Worm (Caenorhabditis elegans) whole organism, L4 larva: ENCODE measurements around the gene gst-38.

Experiments
- F10B5.3 ChIP-seq: sonication (generic microtip); optimal IDR thresholded peaks from 2 replicates; lab custom pipeline; 2016; ENCODE audit warnings: mild to moderate bottlenecking, missing genetic modification characterization, missing compliant biosample characterization
- F37D6.2 ChIP-seq: sonication (generic microtip); optimal IDR thresholded peaks from 2 replicates; lab custom pipeline; 2016; ENCODE audit warnings: mild to moderate bottlenecking, missing genetic modification characterization, missing compliant biosample characterization
- T26A8.4 ChIP-seq: fragments of 200-800 bp; sonication (Bioruptor generic); IDR thresholded peaks from 2 replicates; pipeline ENCODE4 v1.3.6; 2022; ENCODE audit warnings: missing genetic modification characterization, missing compliant biosample characterization
- Y105C5A.15 ChIP-seq: fragments of 200-800 bp; sonication (Bioruptor generic); IDR thresholded peaks from 2 replicates; pipeline ENCODE4 v1.3.6; 2022; ENCODE audit warnings: missing genetic modification characterization, missing compliant biosample characterization
- Y5F2A.4 ChIP-seq: fragments of 200-800 bp; sonication (Bioruptor generic); optimal IDR thresholded peaks from 2 replicates; lab custom pipeline; 2018; ENCODE audit warnings: mild to moderate bottlenecking, missing genetic modification characterization, missing compliant biosample characterization
- ZK546.5 ChIP-seq, 2 experiments: sonication (generic microtip); optimal IDR thresholded peaks; 2 replicates each; lab custom pipeline; 2017; ENCODE audit warnings: missing biosample characterization in 2 of 2, missing genetic modification characterization in 2 of 2
- ama-1 ChIP-seq: fragments of 150-350 bp; optimal IDR thresholded peaks from 2 replicates; lab custom pipeline; 2014; ENCODE audit warnings: inconsistent platforms, mixed read lengths
- attf-4 ChIP-seq: sonication (generic microtip); optimal IDR thresholded peaks from 3 replicates; lab custom pipeline; 2017; ENCODE audit warnings: missing biosample characterization, missing genetic modification characterization
- daf-12 ChIP-seq: fragments of 150-350 bp; optimal IDR thresholded peaks from 2 replicates; lab custom pipeline; 2014; ENCODE audit warnings: missing biosample characterization, missing genetic modification reagents, missing genetic modification characterization
- daf-16 ChIP-seq, 3 experiments: sonication (generic microtip); optimal IDR thresholded peaks; 2 replicates each; lab custom pipeline; 2016 to 2017; ENCODE audit warnings: missing genetic modification characterization in 3 of 3, missing genetic modification reagents in 3 of 3, mild to moderate bottlenecking in 2 of 3, missing compliant biosample characterization in 2 of 3, missing biosample characterization in 1 of 3, moderate library complexity in 1 of 3
- dmd-6 ChIP-seq: fragments of 200-800 bp; sonication (Bioruptor generic); IDR thresholded peaks from 2 replicates; pipeline ENCODE4 v1.3.6; 2022; ENCODE audit warnings: missing genetic modification reagents, missing genetic modification characterization, missing compliant biosample characterization
- dve-1 ChIP-seq: sonication (generic microtip); optimal IDR thresholded peaks from 2 replicates; lab custom pipeline; 2017; ENCODE audit warnings: antibody characterized with exemption, mild to moderate bottlenecking, missing genetic modification characterization, missing compliant biosample characterization; ENCODE audit not compliant: insufficient read depth
- hif-1 ChIP-seq, 2 experiments: sonication (generic microtip); optimal IDR thresholded peaks; 2 replicates each; lab custom pipeline; 2016 to 2017; ENCODE audit warnings: missing compliant biosample characterization in 2 of 2, missing genetic modification characterization in 2 of 2, missing genetic modification reagents in 2 of 2, missing genotype in 2 of 2, mild to moderate bottlenecking in 1 of 2
- hlh-11 ChIP-seq: fragments of 200-800 bp; sonication (Bioruptor generic); optimal IDR thresholded peaks from 2 replicates; lab custom pipeline; 2018; ENCODE audit warnings: mild to moderate bottlenecking, missing genetic modification characterization, missing compliant biosample characterization
- hlh-30 ChIP-seq: sonication (generic microtip); optimal IDR thresholded peaks from 2 replicates; lab custom pipeline; 2017; ENCODE audit warnings: antibody characterized with exemption, mild to moderate bottlenecking, missing genetic modification characterization, missing compliant biosample characterization; ENCODE audit not compliant: insufficient read depth
- hmg-1.1 ChIP-seq: fragments of 200-800 bp; sonication (Bioruptor generic); IDR thresholded peaks from 2 replicates; pipeline ENCODE4 v1.3.6; 2022; ENCODE audit warnings: missing genetic modification reagents, missing genetic modification characterization, missing compliant biosample characterization
- lsy-2 ChIP-seq, 2 experiments: fragments of 150-350 bp in 1 of 2; sonication (generic microtip) in 1 of 2; optimal IDR thresholded peaks; 2 replicates each; lab custom pipeline; 2014 to 2017; ENCODE audit warnings: missing biosample characterization in 2 of 2, missing genetic modification characterization in 2 of 2
- madf-5 ChIP-seq, 2 experiments: fragments of 200-800 bp; sonication (Bioruptor generic); IDR thresholded peaks; 2 replicates each; pipeline ENCODE4 v1.3.6; 2022; ENCODE audit warnings: missing compliant biosample characterization in 2 of 2, missing genetic modification characterization in 2 of 2
- mdl-1 ChIP-seq, 2 experiments: fragments of 150-350 bp in 1 of 2; sonication (generic microtip) in 1 of 2; optimal IDR thresholded peaks; 2 replicates each; lab custom pipeline; 2014 to 2017; ENCODE audit warnings: missing biosample characterization in 2 of 2, missing genetic modification characterization in 2 of 2
- mep-1 ChIP-seq: fragments of 150-350 bp; sonication (generic microtip); optimal IDR thresholded peaks from 3 replicates; lab custom pipeline; 2014; ENCODE audit warnings: missing biosample characterization, missing genetic modification characterization
- mes-2 ChIP-seq: sonication (generic microtip); optimal IDR thresholded peaks from 2 replicates; lab custom pipeline; 2016; ENCODE audit warnings: missing genotype, mild to moderate bottlenecking, missing genetic modification characterization, missing compliant biosample characterization; ENCODE audit not compliant: poor library complexity, severe bottlenecking
- nhr-10 ChIP-seq: fragments of 150-350 bp; optimal IDR thresholded peaks from 2 replicates; lab custom pipeline; 2014; ENCODE audit warnings: missing biosample characterization, missing genetic modification characterization
- nhr-102 ChIP-seq: sonication (generic microtip); optimal IDR thresholded peaks from 2 replicates; lab custom pipeline; 2016; ENCODE audit warnings: mild to moderate bottlenecking, missing genetic modification characterization, moderate library complexity, missing compliant biosample characterization
- nhr-11 ChIP-seq: fragments of 150-350 bp; optimal IDR thresholded peaks from 2 replicates; lab custom pipeline; 2014; ENCODE audit warnings: missing biosample characterization, missing genetic modification characterization
- nhr-237 ChIP-seq: sonication (generic microtip); optimal IDR thresholded peaks from 2 replicates; lab custom pipeline; 2017; ENCODE audit warnings: missing biosample characterization, missing genetic modification characterization
- nhr-28 ChIP-seq: fragments of 150-350 bp; optimal IDR thresholded peaks from 2 replicates; lab custom pipeline; 2014; ENCODE audit warnings: missing biosample characterization, missing genetic modification characterization
- pha-4 ChIP-seq, 2 experiments: fragments of 150-350 bp in 1 of 2; fragments of 200-800 bp in 1 of 2; sonication (Bioruptor generic) in 1 of 2; IDR thresholded peaks in 1 of 2; optimal IDR thresholded peaks in 1 of 2; 2 replicates each; pipeline versions ENCODE4 v1.3.6 to Lab custom; 2014 to 2022; ENCODE audit warnings: missing genetic modification characterization in 2 of 2, missing genetic modification reagents in 2 of 2, missing biosample characterization in 1 of 2, missing compliant biosample characterization in 1 of 2
- pqm-1 ChIP-seq: sonication (generic microtip); optimal IDR thresholded peaks from 2 replicates; lab custom pipeline; 2017; ENCODE audit warnings: missing biosample characterization, missing genetic modification characterization
- set-16 ChIP-seq: fragments of 200-800 bp; sonication (Bioruptor generic); IDR thresholded peaks from 2 replicates; pipeline ENCODE4 v1.3.6; 2022; ENCODE audit warnings: missing genetic modification reagents, missing genetic modification characterization, missing compliant biosample characterization
- skn-1 ChIP-seq: fragments of 150-350 bp; optimal IDR thresholded peaks from 2 replicates; lab custom pipeline; 2014; ENCODE audit warnings: missing biosample characterization, missing genetic modification characterization
- zfp-2 ChIP-seq: sonication (generic microtip); optimal IDR thresholded peaks from 2 replicates; lab custom pipeline; 2016; ENCODE audit warnings: mild to moderate bottlenecking, missing genetic modification characterization, missing compliant biosample characterization
- zip-2 ChIP-seq: fragments of 150-350 bp; optimal IDR thresholded peaks from 2 replicates; lab custom pipeline; 2014; ENCODE audit warnings: missing biosample characterization, missing genetic modification characterization

gst-38 gene

ce11 chrV:15880705-15881104 lies 35.2 kb downstream of the gst-38 start (continued):
- TF ChIP-seq attf-4 (tag; lab: Kevin White, UChicago) (no peak), nhr-11 (tag; lab: Kevin White, UChicago) (peak; percentile 26), nhr-10 (no peak), hmg-1.1 (GFP tag; lab: Robert Waterston, UW) (0 out of 2 replicates have a peak, but pooled peaks have one; percentile 22), Y5F2A.4 (no peak), dve-1 (tag; lab: Kevin White, UChicago) (peak; percentile 69), F10B5.3 (no peak)

DNA sequence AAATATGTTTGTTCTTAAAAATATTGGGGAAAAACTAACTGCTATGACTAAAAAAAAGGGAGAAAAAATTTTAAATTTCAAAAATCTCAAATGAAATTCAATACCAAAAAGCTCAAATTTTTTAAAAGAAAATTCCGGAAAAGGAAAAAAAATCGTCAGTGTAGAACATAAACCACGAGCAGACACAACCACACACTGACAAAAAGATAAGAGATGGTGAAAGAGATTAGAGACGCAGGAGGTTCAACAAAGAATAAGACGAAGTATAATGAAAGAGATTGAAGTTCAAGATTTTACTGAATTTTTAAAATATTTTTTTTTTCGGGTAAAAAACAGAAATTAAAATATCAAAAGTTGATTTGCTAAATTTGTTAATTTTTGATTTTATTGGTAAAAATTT lies 35.8 kb downstream of the gst-38 start:
- no peak for TF ChIP-seq Y5F2A.4
- TF ChIP-seq pqm-1 (tag; lab: Kevin White, UChicago) = peak; percentile 59
- TF ChIP-seq mep-1 (tag; lab: Kevin White, UChicago) = peak; percentile 16
- no peak for TF ChIP-seq ama-1
- TF ChIP-seq zip-2 (tag; lab: Kevin White, UChicago) = no peak
- TF ChIP-seq hif-1 (tag; optimal IDR thresholded peaks at IDR 0.05; lab: Kevin White, UChicago) = no peak
- TF ChIP-seq pha-4 (GFP tag; IDR thresholded peaks at IDR 0.05; lab: Robert Waterston, UW) = no peak
- no peak for TF ChIP-seq pha-4 (tag; optimal IDR thresholded peaks at IDR 0.05; lab: Kevin White, UChicago)
- TF ChIP-seq hlh-11 (tag; lab: Kevin White, UChicago) = peak; percentile 6
- TF ChIP-seq set-16 (GFP tag; lab: Robert Waterston, UW) = no peak
- no peak for TF ChIP-seq ZK546.5 (tag; optimal IDR thresholded peaks at IDR 0.05; lab: Kevin White, UChicago)
- no peak for TF ChIP-seq nhr-237 (tag; lab: Kevin White, UChicago)
- TF ChIP-seq daf-16 (GFP tag; optimal IDR thresholded peaks at IDR 0.05; lab: Kevin White, UChicago) = no peak
- peak; percentile 26 for TF ChIP-seq daf-16 (tag; optimal IDR thresholded peaks at IDR 0.05; lab: Kevin White, UChicago)
- TF ChIP-seq F37D6.2 = no peak
- TF ChIP-seq daf-12 (tag; lab: Kevin White, UChicago) = no peak
- peak; percentile 55 for TF ChIP-seq dve-1 (tag; lab: Kevin White, UChicago)
- TF ChIP-seq dmd-6 (GFP tag; lab: Robert Waterston, UW) = peak; percentile 82
- TF ChIP-seq mes-2 (tag; lab: Kevin White, UChicago) = no peak
- peak; percentile 81 for TF ChIP-seq nhr-28 (tag; lab: Kevin White, UChicago)
- peak; percentile 40 for TF ChIP-seq hlh-30
- no peak for TF ChIP-seq madf-5 (GFP tag; IDR thresholded peaks at IDR 0.05; lab: Robert Waterston, UW)
- TF ChIP-seq lsy-2 (tag; optimal IDR thresholded peaks at IDR 0.05; lab: Kevin White, UChicago) = peak in 1 of 2 experiments; percentile 14
- peak in 1 of 2 experiments; percentile 36 for TF ChIP-seq mdl-1 (tag; optimal IDR thresholded peaks at IDR 0.05; lab: Kevin White, UChicago)
- TF ChIP-seq, all 104 proteins: peak for 10

DNA sequence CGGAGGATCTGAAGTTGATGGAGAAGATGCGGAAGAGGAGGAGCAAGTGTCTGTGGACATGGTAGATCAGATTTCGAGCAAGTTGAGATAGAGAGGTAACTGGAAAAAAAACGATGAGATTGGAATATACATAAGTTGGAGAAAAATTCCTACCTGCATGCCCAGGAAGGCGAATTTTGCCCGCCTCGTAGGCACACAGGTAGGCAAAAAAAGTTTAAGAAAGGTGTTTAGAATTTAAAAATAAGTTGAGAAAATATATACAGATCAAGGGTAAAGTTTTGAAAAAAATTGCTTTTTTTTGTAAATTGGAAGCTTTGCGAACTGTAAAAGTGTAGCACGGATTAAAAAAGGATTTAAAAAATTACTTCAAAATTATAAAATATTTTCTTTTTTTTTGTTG lies 36.4 kb downstream of the gst-38 start, which contains the start of gene nhr-84:
nhr-84 (minus strand) TSS at position 101 of the 400 bp plus-strand sequence.
- TF ChIP-seq pqm-1 (tag; lab: Kevin White, UChicago) = no peak
- no peak for TF ChIP-seq hif-1 (tag; optimal IDR thresholded peaks at IDR 0.05; lab: Kevin White, UChicago)
- no peak for TF ChIP-seq skn-1 (tag; lab: Kevin White, UChicago)
- no peak for TF ChIP-seq nhr-10
- no peak for TF ChIP-seq Y105C5A.15
- TF ChIP-seq zfp-2 (tag; lab: Kevin White, UChicago) = no peak

ce11 chrV:15876308-15876707 lies 39.6 kb downstream of the gst-38 start, which contains the start of gene nhr-102:
Gene nhr-102 (minus strand): TSS chrV:15876408.
- TF ChIP-seq nhr-102 (tag; lab: Kevin White, UChicago) (no peak), T26A8.4 (GFP tag; lab: Robert Waterston, UW) (0 out of 2 replicates have a peak, but pooled peaks have one; percentile 26), dve-1 (tag; lab: Kevin White, UChicago) (peak; percentile 2)
